Fruit fly (Drosophila melanogaster): ENCODE data around the gene CG3909.

DNA sequence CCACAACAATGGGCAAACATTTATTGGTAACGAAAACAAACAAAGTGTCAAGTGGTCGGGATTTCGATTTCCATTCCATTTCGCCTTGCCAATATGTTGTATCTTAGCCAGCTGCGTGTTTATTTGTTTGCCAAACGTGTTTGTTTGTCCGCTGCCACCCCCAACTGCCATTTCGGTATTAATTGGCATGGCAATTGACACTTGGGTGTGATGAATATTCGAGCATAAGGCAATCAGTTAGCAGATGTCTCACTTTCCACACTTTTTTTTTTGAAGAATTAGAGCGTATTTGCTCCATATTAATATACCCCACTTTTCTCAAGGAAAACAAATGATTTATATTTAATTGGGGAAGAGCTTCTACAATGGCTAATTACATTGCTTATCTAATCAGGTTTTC lies 11.6 kb upstream of the CG3909 start:
- TF ChIP-seq CG8478 (optimal IDR thresholded peaks at IDR 0.05) (no peak), psq (optimal IDR thresholded peaks at IDR 0.05) (no peak), usp (GFP tag; optimal IDR thresholded peaks at IDR 0.05) (no peak), Dll (optimal IDR thresholded peaks at IDR 0.05) (no peak)
